Worm (Caenorhabditis elegans) whole organism, L4 larva: ENCODE results near the gene lips-10.
A peak's percentile ranks its signal among the peaks of the same experiment; 100 is the strongest.

Source experiments
- F10B5.3 ChIP-seq: sonication (generic microtip); optimal IDR thresholded peaks from 2 replicates; lab custom pipeline; 2016; ENCODE audit warnings: mild to moderate bottlenecking, missing genetic modification characterization, missing compliant biosample characterization
- F37D6.2 ChIP-seq: sonication (generic microtip); optimal IDR thresholded peaks from 2 replicates; lab custom pipeline; 2016; ENCODE audit warnings: mild to moderate bottlenecking, missing genetic modification characterization, missing compliant biosample characterization
- F44E2.7 ChIP-seq: fragments of 200-800 bp; sonication (Bioruptor generic); IDR thresholded peaks from 2 replicates; pipeline ENCODE4 v2.1.2; 2022; ENCODE audit warnings: missing genetic modification characterization, missing compliant biosample characterization
- F49E8.2 ChIP-seq: sonication (generic microtip); optimal IDR thresholded peaks from 2 replicates; lab custom pipeline; 2016; ENCODE audit warnings: missing compliant biosample characterization, mild to moderate bottlenecking, missing genetic modification characterization, borderline replicate concordance
- R02D3.7 ChIP-seq: fragments of 150-350 bp; sonication (generic microtip); optimal IDR thresholded peaks from 3 replicates; lab custom pipeline; 2014; ENCODE audit warnings: missing biosample characterization, missing genetic modification characterization
- T26A8.4 ChIP-seq: fragments of 200-800 bp; sonication (Bioruptor generic); IDR thresholded peaks from 2 replicates; pipeline ENCODE4 v1.3.6; 2022; ENCODE audit warnings: missing genetic modification characterization, missing compliant biosample characterization
- Y105C5A.15 ChIP-seq: fragments of 200-800 bp; sonication (Bioruptor generic); IDR thresholded peaks from 2 replicates; pipeline ENCODE4 v1.3.6; 2022; ENCODE audit warnings: missing genetic modification characterization, missing compliant biosample characterization
- ZK546.5 ChIP-seq, 2 experiments: sonication (generic microtip); optimal IDR thresholded peaks; 2 replicates each; lab custom pipeline; 2017; ENCODE audit warnings: missing biosample characterization in 2 of 2, missing genetic modification characterization in 2 of 2
- aha-1 ChIP-seq: fragments of 150-350 bp; peaks from one replicate; lab custom pipeline; 2014; ENCODE audit warnings: missing biosample characterization, missing genetic modification characterization
- ceh-28 ChIP-seq: fragments of 150-350 bp; optimal IDR thresholded peaks from 2 replicates; lab custom pipeline; 2014; ENCODE audit warnings: missing biosample characterization, missing genetic modification reagents, missing genetic modification characterization
- ceh-44 ChIP-seq: fragments of 200-800 bp; sonication (Bioruptor generic); IDR thresholded peaks from 2 replicates; pipeline ENCODE4 v1.3.6; 2022; ENCODE audit warnings: missing genetic modification reagents, missing genetic modification characterization, missing compliant biosample characterization
- ceh-62 ChIP-seq: sonication (generic microtip); optimal IDR thresholded peaks from 2 replicates; lab custom pipeline; 2017; ENCODE audit warnings: missing biosample characterization, missing genetic modification characterization
- cey-2 ChIP-seq: sonication (generic microtip); optimal IDR thresholded peaks from 3 replicates; lab custom pipeline; 2017; ENCODE audit warnings: missing genetic modification characterization, mild to moderate bottlenecking, missing compliant biosample characterization, antibody characterized with exemption, borderline replicate concordance; ENCODE audit not compliant: insufficient read depth
- ctbp-1 ChIP-seq: fragments of 200-800 bp; sonication (Bioruptor generic); IDR thresholded peaks from 2 replicates; pipeline ENCODE4 v1.3.6; 2022; ENCODE audit warnings: missing genetic modification reagents, missing genetic modification characterization, missing compliant biosample characterization
- daf-16 ChIP-seq, 3 experiments: sonication (generic microtip); optimal IDR thresholded peaks; 2 replicates each; lab custom pipeline; 2016 to 2017; ENCODE audit warnings: missing genetic modification characterization in 3 of 3, missing genetic modification reagents in 3 of 3, mild to moderate bottlenecking in 2 of 3, missing compliant biosample characterization in 2 of 3, missing biosample characterization in 1 of 3, moderate library complexity in 1 of 3
- dmd-6 ChIP-seq: fragments of 200-800 bp; sonication (Bioruptor generic); IDR thresholded peaks from 2 replicates; pipeline ENCODE4 v1.3.6; 2022; ENCODE audit warnings: missing genetic modification reagents, missing genetic modification characterization, missing compliant biosample characterization
- dmd-9 ChIP-seq: fragments of 200-800 bp; sonication (Bioruptor generic); IDR thresholded peaks from 2 replicates; pipeline ENCODE4 v1.3.6; 2022; ENCODE audit warnings: missing genetic modification reagents, missing genetic modification characterization, missing compliant biosample characterization
- dpl-1 ChIP-seq: fragments of 150-350 bp; optimal IDR thresholded peaks from 2 replicates; lab custom pipeline; 2014; ENCODE audit warnings: missing biosample characterization, missing genetic modification reagents, missing genetic modification characterization
- egl-43 ChIP-seq: fragments of 200-800 bp; sonication (Bioruptor generic); IDR thresholded peaks from 2 replicates; pipeline ENCODE4 v1.3.6; 2022; ENCODE audit warnings: missing genetic modification reagents, missing genetic modification characterization, missing compliant biosample characterization
- hmg-1.1 ChIP-seq: fragments of 200-800 bp; sonication (Bioruptor generic); IDR thresholded peaks from 2 replicates; pipeline ENCODE4 v1.3.6; 2022; ENCODE audit warnings: missing genetic modification reagents, missing genetic modification characterization, missing compliant biosample characterization
- jun-1 ChIP-seq: fragments of 150-350 bp; optimal IDR thresholded peaks from 2 replicates; lab custom pipeline; 2014; ENCODE audit warnings: missing biosample characterization, missing genetic modification reagents, missing genetic modification characterization
- lim-7 ChIP-seq: fragments of 200-800 bp; sonication (Bioruptor generic); IDR thresholded peaks from 2 replicates; pipeline ENCODE4 v1.3.6; 2022; ENCODE audit warnings: missing genetic modification characterization, missing compliant biosample characterization
- lin-38 ChIP-seq: fragments of 200-800 bp; sonication (Bioruptor generic); IDR thresholded peaks from 2 replicates; pipeline ENCODE4 v1.3.6; 2022; ENCODE audit warnings: missing genetic modification reagents, missing genetic modification characterization, missing compliant biosample characterization
- lir-3 ChIP-seq: sonication (generic microtip); optimal IDR thresholded peaks from 2 replicates; lab custom pipeline; 2016; ENCODE audit warnings: mild to moderate bottlenecking, missing genetic modification characterization, missing compliant biosample characterization
- lsy-2 ChIP-seq, 2 experiments: fragments of 150-350 bp in 1 of 2; sonication (generic microtip) in 1 of 2; optimal IDR thresholded peaks; 2 replicates each; lab custom pipeline; 2014 to 2017; ENCODE audit warnings: missing biosample characterization in 2 of 2, missing genetic modification characterization in 2 of 2
- madf-9 ChIP-seq: fragments of 200-800 bp; sonication (Bioruptor generic); conservative IDR thresholded peaks from 2 replicates; pipeline ENCODE4 v1.3.6; 2022; ENCODE audit warnings: missing genetic modification reagents, missing genetic modification characterization, missing compliant biosample characterization
- mdt-29 ChIP-seq: fragments of 200-800 bp; sonication (Bioruptor generic); IDR thresholded peaks from 2 replicates; pipeline ENCODE4 v1.3.6; 2022; ENCODE audit warnings: missing genetic modification reagents, missing genetic modification characterization, missing compliant biosample characterization
- mep-1 ChIP-seq: fragments of 150-350 bp; sonication (generic microtip); optimal IDR thresholded peaks from 3 replicates; lab custom pipeline; 2014; ENCODE audit warnings: missing biosample characterization, missing genetic modification characterization
- mxl-3 ChIP-seq: fragments of 200-800 bp; sonication (Bioruptor generic); optimal IDR thresholded peaks from 2 replicates; lab custom pipeline; 2018; ENCODE audit warnings: mild to moderate bottlenecking, missing genetic modification characterization, missing compliant biosample characterization
- nhr-10 ChIP-seq: fragments of 150-350 bp; optimal IDR thresholded peaks from 2 replicates; lab custom pipeline; 2014; ENCODE audit warnings: missing biosample characterization, missing genetic modification characterization
- nhr-102 ChIP-seq: sonication (generic microtip); optimal IDR thresholded peaks from 2 replicates; lab custom pipeline; 2016; ENCODE audit warnings: mild to moderate bottlenecking, missing genetic modification characterization, moderate library complexity, missing compliant biosample characterization
- nhr-237 ChIP-seq: sonication (generic microtip); optimal IDR thresholded peaks from 2 replicates; lab custom pipeline; 2017; ENCODE audit warnings: missing biosample characterization, missing genetic modification characterization
- nhr-25 ChIP-seq: sonication (generic microtip); optimal IDR thresholded peaks from 2 replicates; lab custom pipeline; 2017; ENCODE audit warnings: missing genetic modification characterization, mild to moderate bottlenecking, missing compliant biosample characterization, antibody characterized with exemption, moderate library complexity, borderline replicate concordance; ENCODE audit not compliant: insufficient read depth
- nhr-28 ChIP-seq: fragments of 150-350 bp; optimal IDR thresholded peaks from 2 replicates; lab custom pipeline; 2014; ENCODE audit warnings: missing biosample characterization, missing genetic modification characterization
- rbr-2 ChIP-seq: sonication (generic microtip); optimal IDR thresholded peaks from 2 replicates; lab custom pipeline; 2016; ENCODE audit warnings: missing genotype, missing genetic modification characterization, missing compliant biosample characterization
- skn-1 ChIP-seq: fragments of 150-350 bp; optimal IDR thresholded peaks from 2 replicates; lab custom pipeline; 2014; ENCODE audit warnings: missing biosample characterization, missing genetic modification characterization
- unc-130 ChIP-seq: sonication (generic microtip); optimal IDR thresholded peaks from 2 replicates; lab custom pipeline; 2016; ENCODE audit warnings: missing genetic modification reagents, missing genetic modification characterization, missing compliant biosample characterization
- unc-39 ChIP-seq: sonication (generic microtip); optimal IDR thresholded peaks from 2 replicates; lab custom pipeline; 2017; ENCODE audit warnings: missing biosample characterization, missing genetic modification characterization
- vab-7 ChIP-seq: fragments of 200-800 bp; sonication (Bioruptor generic); IDR thresholded peaks from 2 replicates; pipeline ENCODE4 v1.3.6; 2022; ENCODE audit warnings: missing genetic modification reagents, missing genetic modification characterization, missing compliant biosample characterization
- zfp-2 ChIP-seq: sonication (generic microtip); optimal IDR thresholded peaks from 2 replicates; lab custom pipeline; 2016; ENCODE audit warnings: mild to moderate bottlenecking, missing genetic modification characterization, missing compliant biosample characterization
- zip-2 ChIP-seq: fragments of 150-350 bp; optimal IDR thresholded peaks from 2 replicates; lab custom pipeline; 2014; ENCODE audit warnings: missing biosample characterization, missing genetic modification characterization
- ztf-11 ChIP-seq: fragments of 150-350 bp; optimal IDR thresholded peaks from 2 replicates; lab custom pipeline; 2014; ENCODE audit warnings: missing biosample characterization, missing genetic modification characterization

lips-10 gene

DNA sequence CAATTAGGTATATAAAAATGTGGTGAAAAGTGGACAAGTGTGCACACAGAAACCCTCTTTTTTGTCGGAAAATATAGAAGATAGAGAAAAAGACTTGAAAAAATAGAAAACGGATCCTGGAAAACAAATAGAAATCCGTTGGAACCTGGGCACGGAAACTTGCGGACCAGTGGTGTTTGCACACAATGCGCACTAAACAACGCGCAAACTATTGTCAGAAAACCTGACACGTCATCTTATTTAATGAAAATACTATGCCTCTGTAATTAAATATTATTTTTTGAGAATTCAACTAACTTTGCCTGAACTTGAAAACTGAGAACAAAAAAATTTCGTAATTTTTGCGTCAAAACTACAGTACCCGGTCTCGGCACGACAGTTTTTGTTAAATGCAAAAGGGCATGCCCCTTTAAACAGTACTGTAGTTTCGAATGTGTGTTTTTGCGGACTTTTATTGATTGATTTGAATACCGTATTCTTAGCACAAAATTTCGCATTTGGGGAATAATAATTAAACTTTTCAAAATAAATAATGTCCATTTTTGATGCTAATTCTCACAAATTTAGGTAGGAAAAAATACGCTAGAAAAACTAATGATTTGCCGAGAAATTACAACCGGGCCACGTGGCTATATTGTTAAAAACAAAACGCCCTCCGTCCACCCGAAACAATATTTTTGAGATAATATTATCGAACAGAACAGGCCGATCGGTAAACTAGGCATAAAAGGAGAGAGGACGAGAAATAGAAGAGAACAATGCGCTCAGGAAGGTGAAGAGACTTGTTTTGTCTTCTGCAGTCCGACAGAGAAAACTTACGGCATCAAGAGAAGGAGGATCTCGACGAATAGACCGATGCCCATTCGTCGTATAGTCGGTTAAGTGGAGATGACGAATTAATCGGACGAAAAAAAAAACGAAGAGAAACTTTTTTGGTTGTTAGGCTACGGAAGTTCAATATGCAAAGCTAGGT is 9.7 kb upstream of the lips-10 start:
- TF ChIP-seq lin-38 (GFP tag; lab: Robert Waterston, UW), result no peak
- peak; percentile 76 for TF ChIP-seq aha-1 (tag; lab: Kevin White, UChicago)
- no peak for TF ChIP-seq R02D3.7
- peak; percentile 24 for TF ChIP-seq dpl-1 (GFP tag; lab: Kevin White, UChicago)
- no peak for TF ChIP-seq ceh-28 (tag; lab: Kevin White, UChicago)
- no peak for TF ChIP-seq nhr-10 (tag; lab: Kevin White, UChicago)
- no peak for TF ChIP-seq ztf-11
- TF ChIP-seq hmg-1.1, result peak; percentile 36; the same call in 1 of the 2 replicates
- no peak for TF ChIP-seq ctbp-1 (GFP tag; lab: Robert Waterston, UW)
- no peak for TF ChIP-seq F10B5.3 (tag; lab: Kevin White, UChicago)
- TF ChIP-seq daf-16 (GFP tag; optimal IDR thresholded peaks at IDR 0.05; lab: Kevin White, UChicago), result no peak
- TF ChIP-seq daf-16 (tag; optimal IDR thresholded peaks at IDR 0.05; lab: Kevin White, UChicago), result peak; percentile 8
- no peak for TF ChIP-seq rbr-2 (tag; lab: Kevin White, UChicago)
- TF ChIP-seq ceh-44 (GFP tag; lab: Robert Waterston, UW), result no peak
- no peak for TF ChIP-seq lim-7 (GFP tag; lab: Robert Waterston, UW)
- TF ChIP-seq F49E8.2 (tag; lab: Kevin White, UChicago), result peak; percentile 52
- no peak for TF ChIP-seq egl-43 (GFP tag; lab: Robert Waterston, UW)
- TF ChIP-seq madf-9 (GFP tag; lab: Robert Waterston, UW), result no peak
- no peak for TF ChIP-seq skn-1 (tag; lab: Kevin White, UChicago)
- no peak for TF ChIP-seq T26A8.4 (GFP tag; lab: Robert Waterston, UW)
- TF ChIP-seq zfp-2 (tag; lab: Kevin White, UChicago), result no peak
- TF ChIP-seq zip-2, result no peak
- TF ChIP-seq ceh-62, result no peak
- TF ChIP-seq Y105C5A.15, result no peak
- no peak for TF ChIP-seq unc-39 (tag; lab: Kevin White, UChicago)
- TF ChIP-seq cey-2, result no peak
- TF ChIP-seq ZK546.5 (tag; optimal IDR thresholded peaks at IDR 0.05; lab: Kevin White, UChicago), result no peak
- TF ChIP-seq mdt-29 (GFP tag; lab: Robert Waterston, UW), result no peak
- TF ChIP-seq dmd-6 (GFP tag; lab: Robert Waterston, UW), result no peak
- TF ChIP-seq F44E2.7, result no peak
- no peak for TF ChIP-seq nhr-102 (tag; lab: Kevin White, UChicago)
- no peak for TF ChIP-seq lir-3
- TF ChIP-seq mep-1, result no peak
- peak; percentile 7 for TF ChIP-seq mxl-3 (GFP tag; lab: Kevin White, UChicago)
- no peak for TF ChIP-seq nhr-237
- TF ChIP-seq nhr-28 (tag; lab: Kevin White, UChicago), result peak; percentile 19
- TF ChIP-seq unc-130 (GFP tag; lab: Kevin White, UChicago), result peak; percentile 14
- no peak for TF ChIP-seq dmd-9 (GFP tag; lab: Robert Waterston, UW)
- peak in 1 of 2 experiments; percentile 43 for TF ChIP-seq lsy-2 (tag; optimal IDR thresholded peaks at IDR 0.05; lab: Kevin White, UChicago)
- no peak for TF ChIP-seq nhr-25 (tag; lab: Kevin White, UChicago)
- TF ChIP-seq vab-7 (GFP tag; lab: Robert Waterston, UW), result no peak
- TF ChIP-seq F37D6.2 (tag; lab: Kevin White, UChicago), result no peak
- no peak for TF ChIP-seq jun-1 (tag; lab: Kevin White, UChicago)
